Fruit fly (Drosophila melanogaster) Kc167 (cell line): ENCODE measurements around the gene crc.

Experiments used
- Myc ChIP-seq: fragments of >200 bp; optimal IDR thresholded peaks from 2 replicates; lab custom pipeline; 2017; ENCODE audit warnings: missing external identifiers
- Sin3A ChIP-seq: fragments of >200 bp; optimal IDR thresholded peaks from 2 replicates; lab custom pipeline; 2018; ENCODE audit warnings: missing external identifiers
- h ChIP-seq: fragments of >200 bp; optimal IDR thresholded peaks from 3 replicates; lab custom pipeline; 2018; ENCODE audit warnings: missing external identifiers
- insv ChIP-seq: fragments of >200 bp; optimal IDR thresholded peaks from 3 replicates; lab custom pipeline; 2018; ENCODE audit warnings: missing external identifiers
- psq ChIP-seq: fragments of >200 bp; optimal IDR thresholded peaks from 2 replicates; lab custom pipeline; 2017; ENCODE audit warnings: missing external identifiers
- ttk ChIP-seq: sonication (Bioruptor generic); optimal IDR thresholded peaks from 2 replicates; lab custom pipeline; 2017; ENCODE audit warnings: missing external identifiers

crc gene

DNA sequence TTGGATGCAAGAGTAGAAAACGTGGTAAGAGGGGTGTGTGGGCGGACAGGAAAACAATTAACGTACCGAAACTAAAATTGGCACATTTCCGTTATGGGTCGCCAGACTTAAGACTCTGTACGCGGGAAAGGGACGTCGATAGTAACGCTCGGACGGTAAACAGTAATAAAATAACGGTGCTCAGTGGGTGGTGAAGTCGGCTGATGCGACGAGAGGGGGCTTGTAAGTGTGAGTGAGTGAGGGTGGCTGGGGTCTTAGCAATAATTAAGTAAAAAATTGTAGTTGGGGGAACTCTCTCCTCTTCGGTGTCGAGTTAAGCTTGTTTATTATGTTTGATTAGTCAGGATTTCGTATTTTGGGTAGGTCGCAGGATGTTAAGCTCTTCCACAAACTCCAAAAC, 31.0 kb downstream of the crc start:
- TF ChIP-seq psq, result no peak
- TF ChIP-seq Myc (lab: Kevin White, UChicago), result no peak
- TF ChIP-seq h (lab: Kevin White, UChicago), result no peak
- no peak for TF ChIP-seq Sin3A
- TF ChIP-seq ttk, result no peak
- no peak for TF ChIP-seq insv (lab: Kevin White, UChicago)

- TF ChIP-seq Myc (lab: Kevin White, UChicago), result no peak
- no peak for TF ChIP-seq psq
- TF ChIP-seq ttk, result no peak
- TF ChIP-seq insv (lab: Kevin White, UChicago), result no peak
- no peak for TF ChIP-seq Sin3A
- no peak for TF ChIP-seq h (lab: Kevin White, UChicago)
These were observed 33.6 kb downstream of the crc start, which contains the start of gene Tsp39D for dm6 chr2L:21344203-21344753. Gene Tsp39D (plus strand): TSS chr2L:21344607.

DNA sequence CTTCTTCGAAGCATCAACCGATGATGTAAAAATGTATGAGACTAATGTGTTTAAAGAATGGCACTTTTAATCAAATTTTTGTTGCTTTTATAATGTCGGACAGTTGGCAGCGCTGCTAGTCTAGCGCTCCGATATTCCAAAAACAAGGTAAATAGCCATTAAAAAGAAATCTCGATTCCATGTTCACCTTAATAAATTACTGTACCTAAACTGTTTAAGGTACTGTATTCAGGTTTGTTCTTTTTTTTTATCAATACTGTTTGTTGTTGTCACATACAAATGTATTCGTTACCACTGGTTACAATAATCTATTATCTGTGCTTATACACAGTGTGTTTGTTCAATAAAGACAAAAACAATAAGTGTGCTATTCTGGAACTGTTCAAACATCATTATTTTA, 50.2 kb downstream of the crc start, which contains the start of gene dtr:
Gene dtr (plus strand): TSS at position 301 of the 400 bp plus-strand sequence.
- TF ChIP-seq insv (lab: Kevin White, UChicago) (no peak), ttk (no peak), psq (no peak), h (lab: Kevin White, UChicago) (no peak), Sin3A (no peak), Myc (lab: Kevin White, UChicago) (no peak)

DNA sequence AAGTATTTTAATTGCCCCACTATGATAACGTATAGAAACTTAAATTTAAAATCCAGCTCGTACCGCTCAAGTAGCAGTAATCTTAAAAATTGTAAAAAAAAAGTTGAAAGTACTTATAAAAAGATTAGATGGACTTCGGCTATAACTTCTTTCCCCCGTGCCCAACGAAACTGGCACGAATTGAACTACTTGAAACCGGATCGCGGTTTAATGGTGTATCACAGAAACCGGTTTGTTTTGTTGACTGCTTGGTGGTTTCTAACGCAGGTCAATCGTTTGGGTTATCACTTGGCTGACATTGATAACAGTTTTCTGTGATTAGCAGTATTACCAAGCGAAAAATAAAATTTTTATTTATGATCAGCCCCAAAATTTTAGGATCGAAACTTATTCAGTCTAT, 56.6 kb downstream of the crc start:
- no peak for TF ChIP-seq psq
- TF ChIP-seq Sin3A, result no peak
- no peak for TF ChIP-seq insv (lab: Kevin White, UChicago)
- no peak for TF ChIP-seq h (lab: Kevin White, UChicago)
- TF ChIP-seq Myc (lab: Kevin White, UChicago), result no peak
- TF ChIP-seq ttk, result no peak
